Worm (Caenorhabditis elegans) whole organism, early embryonic: ENCODE measurements around the gene F37B12.1.

Experiments
- aly-1 ChIP-seq: sonication (generic microtip); optimal IDR thresholded peaks from 2 replicates; lab custom pipeline; 2016; ENCODE audit warnings: missing genetic modification characterization, missing compliant biosample characterization
- ama-1 ChIP-seq: fragments of 150-350 bp; optimal IDR thresholded peaks from 2 replicates; lab custom pipeline; 2014
- ceh-13 ChIP-seq: fragments of 200-800 bp; sonication (Bioruptor generic); optimal IDR thresholded peaks from 2 replicates; lab custom pipeline; 2018; ENCODE audit warnings: mild to moderate bottlenecking, missing genetic modification characterization, missing compliant biosample characterization
- flt-1 ChIP-seq: fragments of 200-800 bp; sonication (Bioruptor generic); IDR thresholded peaks from 2 replicates; pipeline ENCODE4 v1.3.6; 2022; ENCODE audit warnings: missing genetic modification characterization, missing compliant biosample characterization
- hmg-4 ChIP-seq: fragments of 200-800 bp; sonication (Bioruptor generic); optimal IDR thresholded peaks from 2 replicates; lab custom pipeline; 2018; ENCODE audit warnings: mild to moderate bottlenecking, missing genetic modification characterization, missing compliant biosample characterization
- hnd-1 ChIP-seq: sonication (generic microtip); optimal IDR thresholded peaks from 2 replicates; lab custom pipeline; 2016; ENCODE audit warnings: missing genetic modification characterization, missing compliant biosample characterization
- pes-1 ChIP-seq: fragments of 200-800 bp; sonication (Bioruptor generic); IDR thresholded peaks from 2 replicates; pipeline ENCODE4 v1.3.6; 2022; ENCODE audit warnings: missing genetic modification reagents, missing genetic modification characterization, missing compliant biosample characterization
- sea-1 ChIP-seq: fragments of 200-800 bp; sonication (Bioruptor generic); conservative IDR thresholded peaks from 2 replicates; pipeline ENCODE4 v1.3.6; 2022; ENCODE audit warnings: missing genetic modification characterization, missing compliant biosample characterization
- tbx-11 ChIP-seq: fragments of 200-800 bp; sonication (Bioruptor generic); IDR thresholded peaks from 2 replicates; pipeline ENCODE4 v1.3.6; 2022; ENCODE audit warnings: missing genetic modification characterization, missing compliant biosample characterization

DNA sequence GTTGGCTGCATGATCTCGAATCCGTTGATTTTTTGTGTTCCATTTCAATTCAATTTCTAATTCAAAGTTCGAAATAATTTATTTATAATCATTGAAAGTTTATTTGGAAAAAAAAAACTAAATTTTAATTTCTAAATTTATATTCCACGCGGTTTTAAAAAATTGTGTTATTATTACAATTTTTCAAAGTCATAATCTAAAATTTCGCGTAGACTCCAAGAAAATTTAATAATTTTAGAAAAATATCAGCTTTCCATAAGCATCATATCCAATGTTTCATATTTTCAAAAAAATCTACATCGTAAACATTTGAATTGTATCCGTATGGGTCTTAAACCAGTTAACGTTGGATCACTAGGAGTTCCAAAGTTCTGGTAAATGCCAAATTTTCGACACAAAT, 28.7 kb downstream of the F37B12.1 start, which contains the start of gene F44G4.5:
- TF ChIP-seq ceh-13 (GFP tag; lab: Kevin White, UChicago) (no peak), ama-1 (lab: Kevin White, UChicago) (no peak), aly-1 (no peak), hmg-4 (no peak), sea-1 (GFP tag; lab: Robert Waterston, UW) (no peak), pes-1 (no peak), tbx-11 (no peak), hnd-1 (no peak), flt-1 (no peak)
